Fruit fly (Drosophila melanogaster) Kc167 (cell line): ENCODE data around the gene CG33099.

Experiments
- Sin3A ChIP-seq: fragments of >200 bp; optimal IDR thresholded peaks from 2 replicates; lab custom pipeline; 2018; ENCODE audit warnings: missing external identifiers
- h ChIP-seq: fragments of >200 bp; optimal IDR thresholded peaks from 3 replicates; lab custom pipeline; 2018; ENCODE audit warnings: missing external identifiers
- insv ChIP-seq: fragments of >200 bp; optimal IDR thresholded peaks from 3 replicates; lab custom pipeline; 2018; ENCODE audit warnings: missing external identifiers
- psq ChIP-seq: fragments of >200 bp; optimal IDR thresholded peaks from 2 replicates; lab custom pipeline; 2017; ENCODE audit warnings: missing external identifiers

- no peak for TF ChIP-seq Sin3A
- no peak for TF ChIP-seq insv (lab: Kevin White, UChicago)
- no peak for TF ChIP-seq h (lab: Kevin White, UChicago)
- no peak for TF ChIP-seq psq
Observed at dm6 chr3R:22560224-22560623, 29.9 kb upstream of the CG33099 start.
